Fruit fly (Drosophila melanogaster) whole organism, embryonic: ENCODE measurements around the gene sob.

ENCODE experiments used
- Abd-B ChIP-seq: fragments of 200-800 bp; sonication (Bioruptor generic); optimal IDR thresholded peaks from 2 replicates; lab custom pipeline; 2018; ENCODE audit warnings: missing biosample characterization, mild to moderate bottlenecking, missing genetic modification characterization, moderate library complexity
- Ada2b ChIP-seq: fragments of 200-800 bp; sonication (Bioruptor generic); IDR thresholded peaks from 2 replicates; pipeline ENCODE4 v1.3.6; 2022; ENCODE audit warnings: missing biosample characterization, missing genetic modification characterization
- BEAF-32 ChIP-seq: fragments of 200-800 bp; sonication (Bioruptor generic); optimal IDR thresholded peaks from 3 replicates; lab custom pipeline; 2017; ENCODE audit warnings: missing biosample characterization, missing genetic modification characterization, mild to moderate bottlenecking, moderate library complexity, missing genetic modification reagents
- Blimp-1 ChIP-seq: fragments of 200-800 bp; sonication (Bioruptor generic); optimal IDR thresholded peaks from 3 replicates; lab custom pipeline; 2018; ENCODE audit warnings: missing biosample characterization, missing genetic modification characterization, mild to moderate bottlenecking, moderate library complexity, missing genetic modification reagents
- Bteb2 ChIP-seq: fragments of 200-800 bp; sonication (Bioruptor generic); optimal IDR thresholded peaks from 2 replicates; lab custom pipeline; 2016; ENCODE audit warnings: missing biosample characterization, missing genetic modification characterization
- C15 ChIP-seq: fragments of 200-800 bp; sonication (Bioruptor generic); IDR thresholded peaks from 3 replicates; pipeline ENCODE4 v1.3.6; 2022; ENCODE audit warnings: missing biosample characterization, missing genetic modification characterization
- CG10321 ChIP-seq: fragments of 200-800 bp; sonication (Bioruptor generic); IDR thresholded peaks from 2 replicates; pipeline ENCODE4 v1.3.6; 2022; ENCODE audit warnings: missing biosample characterization, missing genetic modification characterization
- CG10565 ChIP-seq: fragments of 200-800 bp; sonication (Bioruptor generic); optimal IDR thresholded peaks from 3 replicates; lab custom pipeline; 2016; ENCODE audit warnings: missing biosample characterization, mild to moderate bottlenecking, missing genetic modification characterization
- CG10959 ChIP-seq: fragments of 200-800 bp; sonication (Bioruptor generic); IDR thresholded peaks from 2 replicates; pipeline ENCODE4 v1.3.6; 2022; ENCODE audit warnings: missing biosample characterization, missing genetic modification characterization
- CG12391 ChIP-seq: fragments of 200-800 bp; sonication (Bioruptor generic); optimal IDR thresholded peaks from 3 replicates; lab custom pipeline; 2018; ENCODE audit warnings: missing biosample characterization, mild to moderate bottlenecking, missing genetic modification characterization, moderate library complexity
- CG13123 ChIP-seq: fragments of 200-800 bp; sonication (Bioruptor generic); optimal IDR thresholded peaks from 2 replicates; lab custom pipeline; 2016; ENCODE audit warnings: missing biosample characterization, missing genetic modification characterization
- CG13424 ChIP-seq: fragments of 200-800 bp; sonication (Bioruptor generic); optimal IDR thresholded peaks from 2 replicates; lab custom pipeline; 2019; ENCODE audit warnings: missing biosample characterization, mild to moderate bottlenecking, missing genetic modification characterization, moderate library complexity
- CG13624 ChIP-seq: fragments of 200-800 bp; sonication (Bioruptor generic); optimal IDR thresholded peaks from 2 replicates; lab custom pipeline; 2016; ENCODE audit warnings: missing biosample characterization, missing genetic modification characterization
- CG13775 ChIP-seq: fragments of 200-800 bp; sonication (Bioruptor generic); optimal IDR thresholded peaks from 3 replicates; lab custom pipeline; 2017; ENCODE audit warnings: missing biosample characterization, mild to moderate bottlenecking, missing genetic modification characterization
- CG14014 ChIP-seq: fragments of 200-800 bp; sonication (Bioruptor generic); IDR thresholded peaks from 2 replicates; pipeline ENCODE4 v1.3.6; 2022; ENCODE audit warnings: missing biosample characterization, missing genetic modification characterization
- CG15514 ChIP-seq: fragments of 200-800 bp; sonication (Bioruptor generic); optimal IDR thresholded peaks from 3 replicates; lab custom pipeline; 2017; ENCODE audit warnings: missing biosample characterization, missing genetic modification characterization, mild to moderate bottlenecking, moderate library complexity, missing genetic modification reagents
- CG18011 ChIP-seq: fragments of 200-800 bp; sonication (Bioruptor generic); optimal IDR thresholded peaks from 2 replicates; lab custom pipeline; 2017; ENCODE audit warnings: missing biosample characterization, missing genetic modification characterization, mild to moderate bottlenecking, moderate library complexity, missing genotype
- CG2712 ChIP-seq: fragments of 200-800 bp; optimal IDR thresholded peaks from 3 replicates; lab custom pipeline; 2019; ENCODE audit warnings: missing biosample characterization, mild to moderate bottlenecking, missing genetic modification characterization, moderate library complexity
- CG6689 ChIP-seq: fragments of 200-800 bp; sonication (Bioruptor generic); IDR thresholded peaks from 2 replicates; pipeline ENCODE4 v1.3.6; 2022; ENCODE audit warnings: missing biosample characterization, missing genetic modification characterization
- Dip3 ChIP-seq: fragments of 200-800 bp; sonication (Bioruptor generic); optimal IDR thresholded peaks from 3 replicates; lab custom pipeline; 2016; ENCODE audit warnings: missing biosample characterization, missing genetic modification characterization
- E2f1 ChIP-seq: fragments of 200-800 bp; sonication (Bioruptor generic); IDR thresholded peaks from 2 replicates; pipeline ENCODE4 v1.3.6; 2022; ENCODE audit warnings: missing biosample characterization, missing genetic modification characterization
- Gsc ChIP-seq: fragments of 200-800 bp; sonication (Bioruptor generic); IDR thresholded peaks from 2 replicates; pipeline ENCODE4 v1.3.6; 2022; ENCODE audit warnings: missing biosample characterization, missing genetic modification characterization
- HHEX ChIP-seq: fragments of 200-800 bp; sonication (Bioruptor generic); optimal IDR thresholded peaks from 3 replicates; lab custom pipeline; 2017; ENCODE audit warnings: missing biosample characterization, mild to moderate bottlenecking, missing genetic modification characterization, missing genetic modification reagents
- HLH54F ChIP-seq: fragments of 200-800 bp; sonication (Bioruptor generic); optimal IDR thresholded peaks from 3 replicates; lab custom pipeline; 2016; ENCODE audit warnings: missing biosample characterization, missing genetic modification characterization
- MESR4 ChIP-seq: fragments of 200-800 bp; sonication (Bioruptor generic); optimal IDR thresholded peaks from 2 replicates; lab custom pipeline; 2018; ENCODE audit warnings: missing biosample characterization, mild to moderate bottlenecking, missing genetic modification characterization, moderate library complexity
- Med ChIP-seq: fragments of 200-800 bp; sonication (Bioruptor generic); peaks from one replicate; lab custom pipeline; 2016; ENCODE audit warnings: missing biosample characterization, missing genetic modification characterization, mild to moderate bottlenecking, inconsistent platforms, moderate library complexity
- Mrtf ChIP-seq: fragments of 200-800 bp; sonication (Bioruptor generic); IDR thresholded peaks from 3 replicates; pipeline ENCODE4 v1.3.6; 2022; ENCODE audit warnings: missing biosample characterization, missing genetic modification characterization
- NFAT ChIP-seq: fragments of 200-800 bp; sonication (Bioruptor generic); IDR thresholded peaks from 2 replicates; pipeline ENCODE4 v1.3.6; 2022; ENCODE audit warnings: missing biosample characterization, missing genetic modification characterization
- Scr ChIP-seq: fragments of 200-800 bp; sonication (Bioruptor generic); IDR thresholded peaks from 2 replicates; pipeline ENCODE4 v1.3.6; 2022; ENCODE audit warnings: missing biosample characterization, missing genetic modification characterization; ENCODE audit not compliant: partially characterized antibody
- Sin3A ChIP-seq: fragments of >200 bp; optimal IDR thresholded peaks from 2 replicates; lab custom pipeline; 2018
- Sox102F ChIP-seq: fragments of 200-800 bp; sonication (Bioruptor generic); optimal IDR thresholded peaks from 2 replicates; lab custom pipeline; 2018; ENCODE audit warnings: missing biosample characterization, mild to moderate bottlenecking, missing genetic modification characterization, moderate library complexity
- Sry-β ChIP-seq: fragments of 200-800 bp; sonication (Bioruptor generic); optimal IDR thresholded peaks from 2 replicates; lab custom pipeline; 2018; ENCODE audit warnings: missing biosample characterization, mild to moderate bottlenecking, missing genetic modification characterization, moderate library complexity
- Usf ChIP-seq: fragments of 200-800 bp; sonication (Bioruptor generic); optimal IDR thresholded peaks from 2 replicates; lab custom pipeline; 2017; ENCODE audit warnings: missing genotype, missing biosample characterization, missing genetic modification characterization
- Vsx1 ChIP-seq: fragments of 200-800 bp; sonication (Bioruptor generic); optimal IDR thresholded peaks from 2 replicates; lab custom pipeline; 2017; ENCODE audit warnings: missing biosample characterization, mild to moderate bottlenecking, missing genetic modification characterization, missing genetic modification reagents
- Xrp1 ChIP-seq: fragments of 200-800 bp; sonication (Bioruptor generic); IDR thresholded peaks from 2 replicates; pipeline ENCODE4 v1.3.6; 2022; ENCODE audit warnings: missing biosample characterization, missing genetic modification characterization
- az2 ChIP-seq: fragments of 200-800 bp; sonication (Bioruptor generic); optimal IDR thresholded peaks from 3 replicates; lab custom pipeline; 2016; ENCODE audit warnings: missing biosample characterization, missing genetic modification characterization
- bcd ChIP-seq: fragments of 200-800 bp; sonication (Bioruptor generic); optimal IDR thresholded peaks from 2 replicates; lab custom pipeline; 2017; ENCODE audit warnings: missing biosample characterization, mild to moderate bottlenecking, missing genetic modification characterization
- danr ChIP-seq: fragments of 200-800 bp; sonication (Bioruptor generic); IDR thresholded peaks from 2 replicates; pipeline ENCODE4 v1.3.6; 2022; ENCODE audit warnings: missing biosample characterization, missing genetic modification characterization
- dati ChIP-seq: fragments of 200-800 bp; sonication (Bioruptor generic); IDR thresholded peaks from 2 replicates; pipeline ENCODE4 v1.3.6; 2022; ENCODE audit warnings: missing biosample characterization, missing genetic modification characterization
- dpn ChIP-seq, 2 experiments: fragments of 200-800 bp; sonication (Bioruptor generic); optimal IDR thresholded peaks; 3 replicates each; lab custom pipeline; 2016; ENCODE audit warnings: missing biosample characterization in 2 of 2, missing genetic modification characterization in 2 of 2
- dysf ChIP-seq: fragments of 200-800 bp; sonication (Bioruptor generic); IDR thresholded peaks from 3 replicates; pipeline ENCODE4 v1.3.6; 2022; ENCODE audit warnings: missing biosample characterization, missing genetic modification characterization
- fd3F ChIP-seq: fragments of 200-800 bp; sonication (Bioruptor generic); optimal IDR thresholded peaks from 2 replicates; lab custom pipeline; 2018; ENCODE audit warnings: missing biosample characterization, mild to moderate bottlenecking, missing genetic modification characterization, moderate library complexity
- gcm2 ChIP-seq: fragments of 200-800 bp; sonication (Bioruptor generic); optimal IDR thresholded peaks from 2 replicates; lab custom pipeline; 2016; ENCODE audit warnings: missing biosample characterization, missing genetic modification characterization
- grau ChIP-seq: fragments of 200-800 bp; optimal IDR thresholded peaks from 3 replicates; lab custom pipeline; 2019; ENCODE audit warnings: missing biosample characterization, mild to moderate bottlenecking, missing genetic modification characterization, moderate library complexity
- kay ChIP-seq: fragments of 200-800 bp; sonication (Bioruptor generic); optimal IDR thresholded peaks from 2 replicates; lab custom pipeline; 2016; ENCODE audit warnings: missing biosample characterization, missing genetic modification characterization
- lab ChIP-seq: fragments of 200-800 bp; sonication (Bioruptor generic); optimal IDR thresholded peaks from 3 replicates; lab custom pipeline; 2017; ENCODE audit warnings: missing biosample characterization, missing genetic modification characterization, mild to moderate bottlenecking, moderate library complexity, missing genetic modification reagents
- nom ChIP-seq: fragments of 200-800 bp; sonication (Bioruptor generic); optimal IDR thresholded peaks from 2 replicates; lab custom pipeline; 2017; ENCODE audit warnings: missing biosample characterization, missing genetic modification characterization, mild to moderate bottlenecking, moderate library complexity, missing genetic modification reagents
- otp ChIP-seq: fragments of 200-800 bp; sonication (Bioruptor generic); IDR thresholded peaks from 3 replicates; pipeline ENCODE4, ENCODE4 v1.3.6; 2022; ENCODE audit warnings: missing biosample characterization, missing genetic modification characterization
- pho ChIP-seq: fragments of 200-800 bp; sonication (Bioruptor generic); optimal IDR thresholded peaks from 2 replicates; lab custom pipeline; 2016; ENCODE audit warnings: missing biosample characterization, missing genetic modification characterization
- so ChIP-seq: fragments of 200-800 bp; sonication (Bioruptor generic); IDR thresholded peaks from 3 replicates; pipeline ENCODE4 v1.3.6; 2022; ENCODE audit warnings: missing biosample characterization, missing genetic modification characterization
- tin ChIP-seq: fragments of 200-800 bp; sonication (Bioruptor generic); optimal IDR thresholded peaks from 3 replicates; lab custom pipeline; 2016; ENCODE audit warnings: missing biosample characterization, missing genetic modification characterization

sob gene

DNA sequence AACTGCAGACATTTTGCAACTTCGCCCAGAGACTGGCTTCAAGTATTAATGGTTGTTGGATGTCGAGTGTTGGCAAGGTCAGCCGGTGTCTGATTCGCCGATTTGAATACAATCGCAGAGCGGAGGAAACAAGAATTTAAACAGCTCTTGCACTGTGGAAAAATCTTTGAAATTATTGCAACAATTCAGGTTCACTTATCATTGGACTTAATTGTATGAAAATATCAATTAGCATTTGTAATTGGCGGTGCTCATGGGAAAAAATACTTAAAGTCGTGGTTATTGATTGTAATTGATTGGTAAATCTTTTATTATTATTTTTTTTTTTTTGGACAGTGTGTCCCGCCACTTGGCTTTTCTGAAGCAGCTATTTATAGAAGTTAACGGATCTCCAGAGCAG, 48.9 kb upstream of the sob start (continued):
- peak; percentile 73 for TF ChIP-seq lab
- TF ChIP-seq fd3F, result peak; percentile 16
- TF ChIP-seq dati (GFP tag; lab: Robert Waterston, UW), result no peak
- TF ChIP-seq CG2712 (tag; lab: Kevin White, UChicago), result peak; percentile 2
- TF ChIP-seq otp (GFP tag; lab: Robert Waterston, UW), result 0 out of 3 replicates have a peak, but pooled peaks have one; percentile 15
- TF ChIP-seq Sin3A (lab: Kevin White, UChicago), result no peak
- no peak for TF ChIP-seq CG10959 (GFP tag; lab: Robert Waterston, UW)
- TF ChIP-seq CG15514 (GFP tag; lab: Kevin White, UChicago), result peak; percentile 36
- no peak for TF ChIP-seq CG13424 (tag; lab: Kevin White, UChicago)
- TF ChIP-seq grau (tag; lab: Kevin White, UChicago), result peak; percentile 35
- TF ChIP-seq CG13624 (GFP tag; lab: Kevin White, UChicago), result peak; percentile 56
- no peak for TF ChIP-seq Scr
- TF ChIP-seq Vsx1 (GFP tag; lab: Kevin White, UChicago), result no peak
- TF ChIP-seq CG13123 (GFP tag; lab: Kevin White, UChicago), result no peak
- TF ChIP-seq CG10565, result no peak
- TF ChIP-seq Sry-β (GFP tag; lab: Kevin White, UChicago), result no peak
- no peak for TF ChIP-seq C15
- peak; percentile 54 for TF ChIP-seq NFAT (GFP tag; lab: Robert Waterston, UW)
- TF ChIP-seq bcd (GFP tag; lab: Kevin White, UChicago), result peak; percentile 14
- peak; percentile 45 for TF ChIP-seq HHEX
- TF ChIP-seq CG13775, result peak; percentile 11
- TF ChIP-seq CG18011 (GFP tag; lab: Kevin White, UChicago), result no peak
- peak; percentile 63 for TF ChIP-seq nom (GFP tag; lab: Kevin White, UChicago)
- no peak for TF ChIP-seq Abd-B (GFP tag; lab: Kevin White, UChicago)
- TF ChIP-seq BEAF-32, result no peak
- TF ChIP-seq Mrtf, result 0 out of 3 replicates have a peak, but pooled peaks have one; percentile 25
- peak; percentile 72; the same call in 2 of the 3 replicates for TF ChIP-seq dysf (GFP tag; lab: Robert Waterston, UW)
- peak; percentile 18 for TF ChIP-seq Blimp-1 (GFP tag; lab: Kevin White, UChicago)
- peak; percentile 85 for TF ChIP-seq Med (GFP tag; lab: Kevin White, UChicago)
- peak; percentile 40 for TF ChIP-seq Dip3 (GFP tag; lab: Kevin White, UChicago)
- no peak for TF ChIP-seq Usf (GFP tag; lab: Kevin White, UChicago)
- peak; percentile 37 for TF ChIP-seq pho (GFP tag; lab: Kevin White, UChicago)
- TF ChIP-seq Gsc, result no peak
- TF ChIP-seq tin (GFP tag; lab: Kevin White, UChicago), result no peak
- TF ChIP-seq Bteb2, result peak; percentile 37
- TF ChIP-seq Ada2b, result no peak; the same call in 1 of the 2 replicates
- TF ChIP-seq E2f1 (GFP tag; lab: Robert Waterston, UW), result peak; percentile 34; the same call in 1 of the 2 replicates
- TF ChIP-seq CG6689, result peak; percentile 61
- no peak for TF ChIP-seq MESR4
- TF ChIP-seq HLH54F (GFP tag; lab: Kevin White, UChicago), result peak; percentile 3
- peak; percentile 13 for TF ChIP-seq CG12391
- TF ChIP-seq kay, result peak; percentile 25
- TF ChIP-seq danr, result peak; percentile 32; the same call in 1 of the 2 replicates
- TF ChIP-seq Xrp1, result peak; percentile 55; the same call in 1 of the 2 replicates
- TF ChIP-seq Sox102F (GFP tag; lab: Kevin White, UChicago), result peak; percentile 8
- no peak for TF ChIP-seq CG10321 (GFP tag; lab: Robert Waterston, UW)
- peak; percentile 12 to 40 for TF ChIP-seq dpn (GFP tag; optimal IDR thresholded peaks at IDR 0.05; lab: Kevin White, UChicago)
- peak; percentile 13 for TF ChIP-seq az2 (GFP tag; lab: Kevin White, UChicago)
- no peak for TF ChIP-seq gcm2 (GFP tag; lab: Kevin White, UChicago)
- TF ChIP-seq so (GFP tag; lab: Robert Waterston, UW), result no peak
- TF ChIP-seq CG14014 (GFP tag; lab: Robert Waterston, UW), result peak; percentile 53; the same call in 1 of the 2 replicates
